Fruit fly (Drosophila melanogaster) whole organism, embryonic: ENCODE data around the gene CG17549.

Experiments used
- Abd-B ChIP-seq: fragments of 200-800 bp; sonication (Bioruptor generic); optimal IDR thresholded peaks from 2 replicates; lab custom pipeline; 2018; ENCODE audit warnings: missing biosample characterization, mild to moderate bottlenecking, missing genetic modification characterization, moderate library complexity
- B-H2 ChIP-seq: fragments of 200-800 bp; sonication (Bioruptor generic); optimal IDR thresholded peaks from 2 replicates; lab custom pipeline; 2018; ENCODE audit warnings: missing biosample characterization, mild to moderate bottlenecking, missing genetic modification characterization
- CG10654 ChIP-seq: fragments of 200-800 bp; sonication (Bioruptor generic); optimal IDR thresholded peaks from 2 replicates; lab custom pipeline; 2016; ENCODE audit warnings: missing biosample characterization, missing genetic modification characterization
- CG11695 ChIP-seq: fragments of 200-800 bp; sonication (Bioruptor generic); IDR thresholded peaks from 3 replicates; pipeline ENCODE4 v1.3.6; 2022; ENCODE audit warnings: missing biosample characterization, missing genetic modification characterization
- CG12219 ChIP-seq: fragments of 200-800 bp; sonication (Bioruptor generic); optimal IDR thresholded peaks from 3 replicates; lab custom pipeline; 2018; ENCODE audit warnings: missing biosample characterization, mild to moderate bottlenecking, missing genetic modification characterization
- CG12391 ChIP-seq: fragments of 200-800 bp; sonication (Bioruptor generic); optimal IDR thresholded peaks from 3 replicates; lab custom pipeline; 2018; ENCODE audit warnings: missing biosample characterization, mild to moderate bottlenecking, missing genetic modification characterization, moderate library complexity
- CG14667 ChIP-seq: fragments of 200-800 bp; sonication (Bioruptor generic); IDR thresholded peaks from 2 replicates; pipeline ENCODE4 v1.3.6; 2022; ENCODE audit warnings: missing biosample characterization, missing genetic modification characterization
- CG16815 ChIP-seq: fragments of 200-800 bp; sonication (Bioruptor generic); optimal IDR thresholded peaks from 3 replicates; lab custom pipeline; 2017; ENCODE audit warnings: missing biosample characterization, mild to moderate bottlenecking, missing genetic modification characterization
- CG17328 ChIP-seq: fragments of 200-800 bp; sonication (Bioruptor generic); IDR thresholded peaks from 2 replicates; pipeline ENCODE4 v1.3.6; 2022; ENCODE audit warnings: missing biosample characterization, missing genetic modification characterization
- CG18619 ChIP-seq: fragments of 200-800 bp; sonication (Bioruptor generic); optimal IDR thresholded peaks from 3 replicates; lab custom pipeline; 2017; ENCODE audit warnings: missing biosample characterization, mild to moderate bottlenecking, missing genetic modification characterization
- CG18764 ChIP-seq: fragments of 200-800 bp; sonication (Bioruptor generic); optimal IDR thresholded peaks from 3 replicates; lab custom pipeline; 2016; ENCODE audit warnings: missing biosample characterization, missing genetic modification characterization
- CG2712 ChIP-seq: fragments of 200-800 bp; optimal IDR thresholded peaks from 3 replicates; lab custom pipeline; 2019; ENCODE audit warnings: missing biosample characterization, mild to moderate bottlenecking, missing genetic modification characterization, moderate library complexity
- CG2889 ChIP-seq: fragments of 200-800 bp; sonication (Bioruptor generic); IDR thresholded peaks from 3 replicates; pipeline ENCODE4 v1.3.6; 2022; ENCODE audit warnings: missing biosample characterization, missing genetic modification characterization
- CG30431 ChIP-seq: fragments of 200-800 bp; sonication (Bioruptor generic); optimal IDR thresholded peaks from 2 replicates; lab custom pipeline; 2017; ENCODE audit warnings: missing biosample characterization, missing genetic modification characterization
- CG31441 ChIP-seq: fragments of 200-800 bp; sonication (Bioruptor generic); IDR thresholded peaks from 2 replicates; pipeline ENCODE4 v1.3.6; 2022; ENCODE audit warnings: missing biosample characterization, missing genetic modification characterization
- CG32767 ChIP-seq: fragments of 200-800 bp; sonication (Bioruptor generic); IDR thresholded peaks from 2 replicates; pipeline ENCODE4 v1.3.6; 2022; ENCODE audit warnings: missing biosample characterization, missing genetic modification characterization
- CG3847 ChIP-seq: fragments of 200-800 bp; sonication (Bioruptor generic); IDR thresholded peaks from 2 replicates; pipeline ENCODE4 v1.3.6; 2022; ENCODE audit warnings: missing biosample characterization, missing genetic modification characterization
- CG5180 ChIP-seq: fragments of 200-800 bp; sonication (Bioruptor generic); optimal IDR thresholded peaks from 3 replicates; lab custom pipeline; 2017; ENCODE audit warnings: missing biosample characterization, missing genetic modification characterization, mild to moderate bottlenecking, moderate library complexity, missing genetic modification reagents
- CG6254 ChIP-seq: fragments of 200-800 bp; sonication (Bioruptor generic); optimal IDR thresholded peaks from 3 replicates; lab custom pipeline; 2017; ENCODE audit warnings: mild to moderate bottlenecking, missing biosample characterization, missing genetic modification reagents, missing genetic modification characterization
- CG6683 ChIP-seq: fragments of 200-800 bp; sonication (Bioruptor generic); optimal IDR thresholded peaks from 2 replicates; lab custom pipeline; 2017; ENCODE audit warnings: missing biosample characterization, mild to moderate bottlenecking, missing genetic modification characterization, missing genetic modification reagents
- CG8281 ChIP-seq: fragments of 200-800 bp; sonication (Bioruptor generic); optimal IDR thresholded peaks from 2 replicates; lab custom pipeline; 2018; ENCODE audit warnings: missing biosample characterization, mild to moderate bottlenecking, missing genetic modification characterization, moderate library complexity
- CG8944 ChIP-seq: fragments of 200-800 bp; sonication (Bioruptor generic); optimal IDR thresholded peaks from 3 replicates; lab custom pipeline; 2016; ENCODE audit warnings: missing biosample characterization, missing genetic modification characterization
- CG9215 ChIP-seq: fragments of 200-800 bp; sonication (Bioruptor generic); IDR thresholded peaks from 2 replicates; pipeline ENCODE4 v1.3.6; 2022; ENCODE audit warnings: missing biosample characterization, missing genetic modification characterization
- CG9727 ChIP-seq: fragments of 200-800 bp; sonication (Bioruptor generic); optimal IDR thresholded peaks from 3 replicates; lab custom pipeline; 2017; ENCODE audit warnings: missing biosample characterization, mild to moderate bottlenecking, missing genetic modification characterization
- D ChIP-seq, 2 experiments: fragments of 200-800 bp in 1 of 2; fragments of >200 bp in 1 of 2; sonication (Bioruptor generic) in 1 of 2; optimal IDR thresholded peaks; 2 replicates in 1 of 2; 3 replicates in 1 of 2; lab custom pipeline; 2017; ENCODE audit warnings: mild to moderate bottlenecking in 1 of 2, missing biosample characterization in 1 of 2, missing genetic modification characterization in 1 of 2, missing genetic modification reagents in 1 of 2
- Dp ChIP-seq: fragments of 200-800 bp; sonication (Bioruptor generic); optimal IDR thresholded peaks from 2 replicates; lab custom pipeline; 2018; ENCODE audit warnings: missing biosample characterization, mild to moderate bottlenecking, missing genetic modification characterization, moderate library complexity
- H15 ChIP-seq: fragments of 200-800 bp; sonication (Bioruptor generic); IDR thresholded peaks from 3 replicates; pipeline ENCODE4 v1.3.6; 2022; ENCODE audit warnings: missing biosample characterization, missing genetic modification characterization
- HLHmδ ChIP-seq: fragments of 200-800 bp; sonication (Bioruptor generic); optimal IDR thresholded peaks from 2 replicates; lab custom pipeline; 2018; ENCODE audit warnings: missing biosample characterization, mild to moderate bottlenecking, missing genetic modification characterization, moderate library complexity
- Lpt ChIP-seq: fragments of >200 bp; optimal IDR thresholded peaks from 2 replicates; lab custom pipeline; 2018; ENCODE audit warnings: missing biosample characterization, missing genetic modification characterization
- Mrtf ChIP-seq: fragments of 200-800 bp; sonication (Bioruptor generic); IDR thresholded peaks from 3 replicates; pipeline ENCODE4 v1.3.6; 2022; ENCODE audit warnings: missing biosample characterization, missing genetic modification characterization
- Spps ChIP-seq: fragments of 200-800 bp; sonication (Bioruptor generic); optimal IDR thresholded peaks from 2 replicates; lab custom pipeline; 2018; ENCODE audit warnings: missing biosample characterization, mild to moderate bottlenecking, missing genetic modification characterization
- ara ChIP-seq: fragments of 200-800 bp; sonication (Bioruptor generic); IDR thresholded peaks from 2 replicates; pipeline ENCODE4 v1.3.6; 2022; ENCODE audit warnings: missing biosample characterization, missing genetic modification characterization
- ash1 ChIP-seq: fragments of 200-800 bp; sonication (Bioruptor generic); optimal IDR thresholded peaks from 2 replicates; lab custom pipeline; 2018; ENCODE audit warnings: missing biosample characterization, mild to moderate bottlenecking, missing genetic modification characterization
- cato ChIP-seq: fragments of 200-800 bp; sonication (Bioruptor generic); optimal IDR thresholded peaks from 2 replicates; lab custom pipeline; 2016; ENCODE audit warnings: missing biosample characterization, missing genetic modification characterization, borderline replicate concordance
- dimm ChIP-seq: fragments of 200-800 bp; sonication (Bioruptor generic); IDR thresholded peaks from 2 replicates; pipeline ENCODE4 v1.3.6; 2022; ENCODE audit warnings: missing biosample characterization, missing genetic modification characterization
- dysf ChIP-seq: fragments of 200-800 bp; sonication (Bioruptor generic); IDR thresholded peaks from 3 replicates; pipeline ENCODE4 v1.3.6; 2022; ENCODE audit warnings: missing biosample characterization, missing genetic modification characterization
- fu2 ChIP-seq: fragments of 200-800 bp; sonication (Bioruptor generic); optimal IDR thresholded peaks from 2 replicates; lab custom pipeline; 2016; ENCODE audit warnings: missing biosample characterization, missing genetic modification characterization
- hb ChIP-seq: fragments of 200-800 bp; sonication (Bioruptor generic); IDR thresholded peaks from 3 replicates; pipeline ENCODE4 v1.3.6; 2022; ENCODE audit warnings: missing biosample characterization, missing genetic modification characterization; ENCODE audit not compliant: partially characterized antibody
- her ChIP-seq: fragments of 200-800 bp; sonication (Bioruptor generic); optimal IDR thresholded peaks from 2 replicates; lab custom pipeline; 2016; ENCODE audit warnings: missing biosample characterization, missing genetic modification characterization
- knrl ChIP-seq: fragments of 200-800 bp; sonication (Bioruptor generic); IDR thresholded peaks from 3 replicates; pipeline ENCODE4 v1.3.6; 2022; ENCODE audit warnings: missing biosample characterization, missing genetic modification characterization; ENCODE audit not compliant: partially characterized antibody
- ranshi ChIP-seq: fragments of 200-800 bp; sonication (Bioruptor generic); IDR thresholded peaks from 2 replicates; pipeline ENCODE4 v1.3.6; 2022; ENCODE audit warnings: missing biosample characterization, missing genetic modification characterization
- scrt ChIP-seq: fragments of 200-800 bp; sonication (Bioruptor generic); optimal IDR thresholded peaks from 2 replicates; lab custom pipeline; 2018; ENCODE audit warnings: missing biosample characterization, mild to moderate bottlenecking, missing genetic modification characterization, moderate library complexity
- sima ChIP-seq: fragments of 200-800 bp; sonication (Bioruptor generic); optimal IDR thresholded peaks from 2 replicates; lab custom pipeline; 2016; ENCODE audit warnings: missing biosample characterization, missing genetic modification characterization
- sisA ChIP-seq: fragments of 200-800 bp; sonication (Bioruptor generic); IDR thresholded peaks from 2 replicates; pipeline ENCODE4 v1.3.6; 2022; ENCODE audit warnings: missing biosample characterization, missing genetic modification characterization
- slou ChIP-seq: fragments of 200-800 bp; sonication (Bioruptor generic); optimal IDR thresholded peaks from 3 replicates; lab custom pipeline; 2016; ENCODE audit warnings: missing biosample characterization, missing genetic modification characterization
- sna ChIP-seq: fragments of 200-800 bp; sonication (Bioruptor generic); IDR thresholded peaks from 2 replicates; pipeline ENCODE4 v1.3.6; 2022; ENCODE audit warnings: missing biosample characterization, missing genetic modification characterization; ENCODE audit not compliant: partially characterized antibody
- tin ChIP-seq: fragments of 200-800 bp; sonication (Bioruptor generic); optimal IDR thresholded peaks from 3 replicates; lab custom pipeline; 2016; ENCODE audit warnings: missing biosample characterization, missing genetic modification characterization
- trem ChIP-seq: fragments of 200-800 bp; optimal IDR thresholded peaks from 3 replicates; lab custom pipeline; 2019; ENCODE audit warnings: missing biosample characterization, mild to moderate bottlenecking, missing genetic modification characterization, moderate library complexity
- ttk ChIP-seq: fragments of 200-800 bp; sonication (Bioruptor generic); IDR thresholded peaks from 2 replicates; pipeline ENCODE4 v2.1.2; 2022; ENCODE audit warnings: missing biosample characterization, missing genetic modification characterization

CG17549 gene

DNA sequence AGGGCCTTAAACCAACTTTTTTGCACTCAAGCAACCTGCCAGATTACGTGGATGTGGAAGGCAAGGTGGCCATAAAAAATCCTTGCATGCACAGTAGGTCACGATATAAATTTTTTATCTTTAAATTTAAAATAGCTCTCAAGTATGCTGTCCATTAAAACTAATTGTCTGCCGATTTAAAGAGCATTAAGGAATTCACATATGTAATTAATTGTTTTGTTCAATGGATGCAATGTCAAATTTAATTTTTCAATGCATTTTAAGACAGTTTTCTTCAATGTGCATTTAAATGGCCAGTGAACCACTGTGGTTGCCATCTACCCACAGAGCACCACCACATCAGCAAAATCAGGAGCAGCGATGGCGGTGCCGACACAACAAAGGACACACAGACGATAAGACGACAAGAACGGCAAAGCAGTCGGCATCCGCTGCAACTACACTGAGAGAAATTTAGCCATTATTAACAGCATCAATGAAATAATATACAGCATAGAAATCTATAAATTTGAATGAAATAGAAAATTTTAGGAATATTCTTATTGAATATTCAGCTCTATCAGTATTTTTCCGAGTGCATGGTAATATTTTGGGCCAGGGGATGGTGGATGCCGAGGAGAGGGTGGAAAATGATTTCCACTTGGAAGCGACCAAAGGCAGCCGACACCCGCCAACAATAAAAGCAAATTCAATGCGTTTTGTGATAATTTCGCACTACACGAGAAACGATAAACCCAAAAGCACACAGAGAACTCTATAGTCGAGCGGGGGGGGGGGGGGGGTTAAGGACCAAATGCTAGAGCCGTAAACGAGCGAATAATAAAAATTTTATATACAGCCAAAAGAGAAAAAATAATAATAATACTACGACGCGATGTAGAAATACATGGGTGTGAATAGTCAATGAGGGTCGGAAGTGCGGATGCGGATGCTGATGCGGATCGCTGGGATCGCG, 12.5 kb downstream of the CG17549 start (continued):
- TF ChIP-seq H15 (GFP tag; lab: Robert Waterston, UW) (peak; percentile 48; the same call in 1 of the 3 replicates), dysf (GFP tag; lab: Robert Waterston, UW) (peak; percentile 53; the same call in 1 of the 3 replicates), sima (no peak), ranshi (no peak; the same call in 1 of the 2 replicates), CG5180 (GFP tag; lab: Kevin White, UChicago) (peak; percentile 29), CG18764 (GFP tag; lab: Kevin White, UChicago) (peak; percentile 22), CG2712 (peak; percentile 80), ttk (GFP tag; lab: Robert Waterston, UW) (peak; percentile 39), Dp (GFP tag; lab: Kevin White, UChicago) (no peak), CG8944 (GFP tag; lab: Kevin White, UChicago) (no peak), CG9215 (GFP tag; lab: Robert Waterston, UW) (no peak), CG8281 (tag; lab: Kevin White, UChicago) (no peak), ash1 (GFP tag; lab: Kevin White, UChicago) (no peak), cato (GFP tag; lab: Kevin White, UChicago) (no peak), Mrtf (GFP tag; lab: Robert Waterston, UW) (peak; percentile 46; the same call in 1 of the 3 replicates), slou (GFP tag; lab: Kevin White, UChicago) (no peak), D (optimal IDR thresholded peaks at IDR 0.05; lab: Kevin White, UChicago) (no peak), D (GFP tag; optimal IDR thresholded peaks at IDR 0.05; lab: Kevin White, UChicago) (peak; percentile 52), CG3847 (GFP tag; lab: Robert Waterston, UW) (no peak; the same call in 1 of the 2 replicates), CG6683 (GFP tag; lab: Kevin White, UChicago) (no peak), ara (GFP tag; lab: Robert Waterston, UW) (peak; percentile 79), knrl (GFP tag; lab: Robert Waterston, UW) (no peak), dimm (GFP tag; lab: Robert Waterston, UW) (no peak), Spps (tag; lab: Kevin White, UChicago) (peak; percentile 36), CG12391 (tag; lab: Kevin White, UChicago) (peak; percentile 66), CG18619 (GFP tag; lab: Kevin White, UChicago) (peak; percentile 26), Abd-B (no peak), Lpt (GFP tag; lab: Kevin White, UChicago) (no peak), B-H2 (GFP tag; lab: Kevin White, UChicago) (no peak), hb (GFP tag; lab: Robert Waterston, UW) (no peak), CG30431 (GFP tag; lab: Kevin White, UChicago) (peak; percentile 46), trem (peak; percentile 49), CG2889 (no peak), sisA (GFP tag; lab: Robert Waterston, UW) (peak; percentile 47), CG11695 (GFP tag; lab: Robert Waterston, UW) (no peak; the same call in 1 of the 3 replicates)

DNA sequence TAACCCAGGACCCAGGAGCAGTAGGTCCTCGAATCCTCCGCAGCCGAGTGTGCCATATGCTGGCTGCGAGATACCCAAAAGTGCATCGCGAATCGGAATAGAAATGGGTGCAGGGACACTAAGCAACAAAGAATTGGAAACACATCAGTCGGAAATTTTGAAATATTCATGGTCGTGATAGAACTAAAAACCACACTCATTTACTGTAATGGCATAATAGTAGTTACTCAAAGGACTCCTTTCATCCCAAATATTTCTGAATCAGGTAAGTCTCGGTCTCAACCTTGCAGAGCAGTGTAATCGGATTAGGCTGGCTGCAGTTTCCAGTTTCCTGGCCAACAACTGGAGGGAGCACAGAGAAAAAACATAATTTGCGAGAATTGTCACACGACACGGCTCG, 13.7 kb downstream of the CG17549 start:
- TF ChIP-seq scrt (GFP tag; lab: Kevin White, UChicago) (no peak), CG9727 (GFP tag; lab: Kevin White, UChicago) (peak; percentile 46), CG16815 (GFP tag; lab: Kevin White, UChicago) (peak; percentile 25), tin (peak; percentile 7), CG12219 (peak; percentile 13), CG14667 (GFP tag; lab: Robert Waterston, UW) (no peak), CG31441 (GFP tag; lab: Robert Waterston, UW) (peak; percentile 50; the same call in 1 of the 2 replicates), fu2 (GFP tag; lab: Kevin White, UChicago) (no peak), CG6254 (GFP tag; lab: Kevin White, UChicago) (peak; percentile 52), CG10654 (GFP tag; lab: Kevin White, UChicago) (no peak), HLHmδ (GFP tag; lab: Kevin White, UChicago) (no peak), CG32767 (GFP tag; lab: Robert Waterston, UW) (no peak), her (no peak), sna (GFP tag; lab: Robert Waterston, UW) (no peak), CG17328 (peak; percentile 48; the same call in 1 of the 2 replicates)
